Worm (Caenorhabditis elegans): ENCODE data around the gene nhr-197.

DNA sequence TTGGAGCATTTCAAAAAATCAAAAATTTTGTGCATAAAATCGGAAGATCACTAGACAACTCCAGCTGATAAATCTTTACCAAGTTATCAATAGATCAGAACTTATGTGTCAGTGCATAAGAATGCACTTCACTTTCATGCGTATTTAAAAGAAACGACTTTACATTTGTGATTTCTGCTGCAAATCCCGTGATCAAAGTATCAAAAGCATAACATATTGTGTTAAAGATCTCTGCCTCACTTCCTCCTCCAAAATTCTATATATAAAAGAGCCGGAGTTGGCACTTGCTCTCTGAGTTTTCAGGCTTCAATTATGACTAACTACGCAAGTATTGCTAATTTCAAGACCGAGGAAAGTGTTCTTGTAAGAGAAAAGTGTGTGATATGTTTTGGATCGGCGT, 5.9 kb downstream of the nhr-197 start, which contains the start of gene nhr-198:
- no peak for TF ChIP-seq ama-1 (optimal IDR thresholded peaks at IDR 0.05)
- TF ChIP-seq unc-55 (GFP tag; optimal IDR thresholded peaks at IDR 0.05), result no peak
- no peak for TF ChIP-seq nhr-11 (tag; optimal IDR thresholded peaks at IDR 0.05)
- TF ChIP-seq pat-9 (tag; optimal IDR thresholded peaks at IDR 0.05), result no peak
- no peak for TF ChIP-seq elt-2 (tag; optimal IDR thresholded peaks at IDR 0.05)
- TF ChIP-seq ztf-16 (tag; optimal IDR thresholded peaks at IDR 0.05), result no peak
